Fruit fly (Drosophila melanogaster): ENCODE data around the gene CG33494.

Gene CG33494

dm6 chr3R:25515450-25516288 lies 20.7 kb upstream of the CG33494 start, which contains the start of gene msi (continued):
- TF ChIP-seq CG18764 (GFP tag; optimal IDR thresholded peaks at IDR 0.05), result peak; percentile 93
- peak; percentile 99 for TF ChIP-seq grau (tag; optimal IDR thresholded peaks at IDR 0.05)
- TF ChIP-seq shn (GFP tag; optimal IDR thresholded peaks at IDR 0.05), result peak; percentile 38
- peak; percentile 98 for TF ChIP-seq HHEX (GFP tag; optimal IDR thresholded peaks at IDR 0.05)
- peak; percentile 89 for TF ChIP-seq CkIIα-i1 (GFP tag; IDR thresholded peaks at IDR 0.05)
- peak; percentile 67; the same call in 1 of the 3 replicates for TF ChIP-seq z (GFP tag; IDR thresholded peaks at IDR 0.05)
- no peak for TF ChIP-seq CG7963 (GFP tag; IDR thresholded peaks at IDR 0.05; ENCODE audit: partially characterized antibody)
- TF ChIP-seq peb (GFP tag; IDR thresholded peaks at IDR 0.05), result peak; percentile 97
- peak; percentile 68 for TF ChIP-seq NK7.1 (GFP tag; optimal IDR thresholded peaks at IDR 0.05)
- TF ChIP-seq twi (tag; optimal IDR thresholded peaks at IDR 0.05), result peak; percentile 98
- TF ChIP-seq CG12236 (GFP tag; optimal IDR thresholded peaks at IDR 0.05), result no peak
- TF ChIP-seq CG1792 (GFP tag; optimal IDR thresholded peaks at IDR 0.05), result peak; percentile 56
- 0 out of 3 replicates have a peak, but pooled peaks have one; percentile 21 for TF ChIP-seq CG14860 (GFP tag; IDR thresholded peaks at IDR 0.05; ENCODE audit: partially characterized antibody)
- TF ChIP-seq BEAF-32 (GFP tag; optimal IDR thresholded peaks at IDR 0.05), result no peak
- TF ChIP-seq Gsc (GFP tag; IDR thresholded peaks at IDR 0.05), result peak; percentile 96
- peak; percentile 89 for TF ChIP-seq mirr (GFP tag; optimal IDR thresholded peaks at IDR 0.05)
- peak; percentile 100 for TF ChIP-seq CG18262 (tag; optimal IDR thresholded peaks at IDR 0.05)
- peak; percentile 88 for TF ChIP-seq CG4360 (GFP tag; IDR thresholded peaks at IDR 0.05)
- peak; percentile 94 for TF ChIP-seq CG18476 (GFP tag; optimal IDR thresholded peaks at IDR 0.05)
- TF ChIP-seq Optix (GFP tag; IDR thresholded peaks at IDR 0.05), result peak; percentile 88
- peak; percentile 22 for TF ChIP-seq ash1 (GFP tag; optimal IDR thresholded peaks at IDR 0.05)
- TF ChIP-seq CG10979 (tag; optimal IDR thresholded peaks at IDR 0.05), result peak; percentile 100
- TF ChIP-seq Taf1 (GFP tag; IDR thresholded peaks at IDR 0.05), result peak; percentile 97
- TF ChIP-seq fd102C (GFP tag; optimal IDR thresholded peaks at IDR 0.05), result peak; percentile 16
- peak; percentile 99 for TF ChIP-seq stc (GFP tag; IDR thresholded peaks at IDR 0.05)
- TF ChIP-seq nom (GFP tag; optimal IDR thresholded peaks at IDR 0.05), result peak; percentile 91
- TF ChIP-seq H2.0 (GFP tag; IDR thresholded peaks at IDR 0.05), result peak; percentile 98
- TF ChIP-seq Blimp-1 (GFP tag; optimal IDR thresholded peaks at IDR 0.05), result peak; percentile 99
- TF ChIP-seq CG2202 (tag; optimal IDR thresholded peaks at IDR 0.05), result peak; percentile 98
- TF ChIP-seq CG4424 (GFP tag; optimal IDR thresholded peaks at IDR 0.05), result peak; percentile 97
- TF ChIP-seq onecut (GFP tag; IDR thresholded peaks at IDR 0.05), result peak; percentile 93
- peak; percentile 99 for TF ChIP-seq Drgx (GFP tag; IDR thresholded peaks at IDR 0.05)
- peak; percentile 99 for TF ChIP-seq lab (GFP tag; optimal IDR thresholded peaks at IDR 0.05)
- peak; percentile 98 for TF ChIP-seq Nf-YA (GFP tag; IDR thresholded peaks at IDR 0.05)
- TF ChIP-seq lilli (GFP tag; optimal IDR thresholded peaks at IDR 0.05), result peak; percentile 92
- peak; percentile 98 for TF ChIP-seq CG6683 (GFP tag; optimal IDR thresholded peaks at IDR 0.05)
- peak; percentile 69 for TF ChIP-seq schlank (tag; optimal IDR thresholded peaks at IDR 0.05)
- TF ChIP-seq ssp (GFP tag; IDR thresholded peaks at IDR 0.05), result peak; percentile 96
- peak; percentile 98 for TF ChIP-seq ken (GFP tag; IDR thresholded peaks at IDR 0.05)
- TF ChIP-seq CG6654 (GFP tag; optimal IDR thresholded peaks at IDR 0.05), result peak; percentile 90
- peak; percentile 99 for TF ChIP-seq ttk (GFP tag; IDR thresholded peaks at IDR 0.05)
- no peak for TF ChIP-seq sc (optimal IDR thresholded peaks at IDR 0.05)
- peak; percentile 99 for TF ChIP-seq sc (GFP tag; optimal IDR thresholded peaks at IDR 0.05)
- TF ChIP-seq CG30020 (tag; optimal IDR thresholded peaks at IDR 0.05), result peak; percentile 91
- peak; percentile 97 for TF ChIP-seq CG2199 (GFP tag; IDR thresholded peaks at IDR 0.05)
- TF ChIP-seq D19B (GFP tag; optimal IDR thresholded peaks at IDR 0.05), result peak; percentile 100
- TF ChIP-seq CG12769 (tag; optimal IDR thresholded peaks at IDR 0.05), result peak; percentile 80
- TF ChIP-seq fru (optimal IDR thresholded peaks at IDR 0.05), result no peak
